Worm (Caenorhabditis elegans) whole organism, young adult: ENCODE data around the gene K09E2.3.
A peak's percentile ranks its signal among the peaks of the same experiment; 100 is the strongest.

ENCODE experiments used
- Y79H2A.3 ChIP-seq: fragments of 200-800 bp; sonication (Bioruptor generic); conservative IDR thresholded peaks from 2 replicates; pipeline ENCODE4 v1.3.6; 2022; ENCODE audit warnings: missing genetic modification reagents, missing genetic modification characterization, missing compliant biosample characterization
- aptf-3 ChIP-seq: fragments of 200-800 bp; sonication (Bioruptor generic); IDR thresholded peaks from 2 replicates; pipeline ENCODE4 v1.3.6; 2022; ENCODE audit warnings: missing genetic modification characterization, missing compliant biosample characterization
- cebp-2 ChIP-seq: fragments of 200-800 bp; sonication (Bioruptor generic); IDR thresholded peaks from 2 replicates; pipeline ENCODE4 v1.3.6; 2022; ENCODE audit warnings: missing genetic modification characterization, missing compliant biosample characterization
- egl-18 ChIP-seq: fragments of 200-800 bp; sonication (Bioruptor generic); IDR thresholded peaks from 2 replicates; pipeline ENCODE4 v1.3.6; 2022; ENCODE audit warnings: missing genetic modification reagents, missing genetic modification characterization, missing compliant biosample characterization
- egrh-3 ChIP-seq: fragments of 200-800 bp; sonication (Bioruptor generic); IDR thresholded peaks from 2 replicates; pipeline ENCODE4 v1.3.6; 2022; ENCODE audit warnings: missing genetic modification reagents, missing genetic modification characterization, missing compliant biosample characterization
- him-1 ChIP-seq: sonication (generic microtip); optimal IDR thresholded peaks from 2 replicates; lab custom pipeline; 2016; ENCODE audit warnings: missing genotype, missing genetic modification reagents, missing genetic modification characterization, missing compliant biosample characterization
- lir-1 ChIP-seq: fragments of 200-800 bp; sonication (Bioruptor generic); conservative IDR thresholded peaks from 2 replicates; pipeline ENCODE4 v1.3.6; 2022; ENCODE audit warnings: missing genetic modification reagents, missing genetic modification characterization, missing compliant biosample characterization
- madf-3 ChIP-seq: fragments of 200-800 bp; sonication (Bioruptor generic); IDR thresholded peaks from 2 replicates; pipeline ENCODE4 v1.3.6; 2022; ENCODE audit warnings: missing genetic modification reagents, missing genetic modification characterization, missing compliant biosample characterization
- nhr-90 ChIP-seq: sonication (generic microtip); optimal IDR thresholded peaks from 2 replicates; lab custom pipeline; 2016; ENCODE audit warnings: missing genotype, mild to moderate bottlenecking, missing genetic modification characterization, missing compliant biosample characterization
- somi-1 ChIP-seq: fragments of 200-800 bp; sonication (Bioruptor generic); optimal IDR thresholded peaks from 2 replicates; lab custom pipeline; 2018; ENCODE audit warnings: mild to moderate bottlenecking, missing genetic modification characterization, missing compliant biosample characterization
- tlf-1 ChIP-seq: fragments of 200-800 bp; sonication (Bioruptor generic); optimal IDR thresholded peaks from 2 replicates; lab custom pipeline; 2018; ENCODE audit warnings: mild to moderate bottlenecking, missing genetic modification characterization, missing compliant biosample characterization

The K09E2.3 gene

DNA sequence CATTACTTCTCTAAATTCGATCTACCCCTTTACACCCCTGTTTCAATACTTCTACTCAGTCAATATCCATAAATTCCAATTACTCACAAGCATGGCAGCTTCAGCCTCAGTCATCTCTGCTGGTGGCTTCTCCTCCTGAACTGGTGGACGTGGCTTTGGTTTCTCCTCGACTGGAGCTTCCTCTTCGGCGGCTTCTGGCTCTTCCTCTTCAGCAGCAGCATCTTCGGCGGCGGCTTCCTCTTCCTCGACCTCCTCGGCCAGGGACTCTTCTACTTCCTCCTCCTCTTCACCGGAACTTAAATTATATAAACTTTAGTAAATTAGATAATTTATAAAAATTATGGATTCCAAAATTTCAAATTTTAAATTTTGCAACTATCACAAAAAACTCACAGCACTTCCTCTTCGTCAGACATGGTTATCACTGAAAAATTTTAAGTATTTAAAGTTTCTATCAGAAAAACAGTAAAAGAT lies 50.3 kb downstream of the K09E2.3 start, which contains the start of gene tnt-2:
TSS of gene tnt-2 (minus strand) at position 424 of the 474 bp plus-strand sequence.
- TF ChIP-seq lir-1 (GFP tag; lab: Robert Waterston, UW) (no peak), cebp-2 (no peak), egrh-3 (peak; percentile 84), tlf-1 (GFP tag; lab: Kevin White, UChicago) (no peak), madf-3 (GFP tag; lab: Robert Waterston, UW) (no peak), aptf-3 (GFP tag; lab: Robert Waterston, UW) (no peak), nhr-90 (tag; lab: Kevin White, UChicago) (no peak), egl-18 (GFP tag; lab: Robert Waterston, UW) (no peak)

DNA sequence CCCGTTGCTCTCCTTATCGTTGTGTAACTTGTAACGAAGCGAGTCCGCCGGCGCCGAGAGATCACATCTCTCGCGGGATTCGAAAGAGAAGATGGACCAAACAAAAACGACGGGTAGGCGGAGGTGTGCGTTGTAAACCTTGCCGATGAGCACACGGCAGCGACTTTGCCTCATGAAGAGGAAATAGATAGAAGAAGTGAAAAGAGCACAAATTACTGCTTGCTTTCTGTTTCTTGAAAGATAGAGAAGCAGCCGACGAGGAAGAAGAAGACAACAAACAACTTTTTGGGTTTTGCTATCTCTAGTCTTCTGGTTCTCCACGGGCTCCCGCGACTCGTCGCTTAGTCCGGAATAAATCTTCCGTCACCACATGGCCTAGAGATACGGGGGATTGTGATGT lies 51.0 kb downstream of the K09E2.3 start:
- TF ChIP-seq Y79H2A.3 (no peak), somi-1 (GFP tag; lab: Kevin White, UChicago) (peak; percentile 27)

DNA sequence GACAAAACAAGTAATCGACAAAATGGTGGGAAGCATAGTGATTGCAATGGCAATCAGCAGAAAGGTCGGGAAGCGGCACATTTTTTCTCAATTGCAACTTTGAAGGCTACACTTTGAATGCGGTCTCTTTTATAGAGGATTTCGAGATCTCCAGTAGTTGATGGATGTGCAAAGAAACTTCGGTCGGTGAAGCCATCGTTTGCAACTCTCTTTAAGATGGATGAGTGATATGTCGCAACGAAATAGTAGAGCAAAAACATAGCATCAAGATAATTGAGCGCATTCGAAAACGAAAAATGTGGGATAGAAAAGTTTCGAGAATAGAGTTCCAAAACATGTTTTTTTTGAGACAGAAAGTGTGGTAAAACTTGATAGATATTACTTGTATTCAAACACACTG lies 54.4 kb downstream of the K09E2.3 start, which contains the start of gene EGAP4.1:
TSS of gene EGAP4.1 (minus strand) at position 101 of the 400 bp plus-strand sequence.
- TF ChIP-seq him-1 (tag; lab: Kevin White, UChicago) = no peak
